Fruit fly (Drosophila melanogaster): ENCODE data around the gene Syx7.

Gene Syx7

dm6 chr3L:21479636-21480035 lies 34.0 kb downstream of the Syx7 start (continued):
- TF ChIP-seq CG5180 (GFP tag; optimal IDR thresholded peaks at IDR 0.05) = peak; percentile 48
- TF ChIP-seq jing (GFP tag; optimal IDR thresholded peaks at IDR 0.05) = peak; percentile 1
- TF ChIP-seq schlank (tag; optimal IDR thresholded peaks at IDR 0.05) = no peak
- 0 out of 2 replicates have a peak, but pooled peaks have one; percentile 36 for TF ChIP-seq Xrp1 (GFP tag; IDR thresholded peaks at IDR 0.05)
- no peak for TF ChIP-seq CG9609 (GFP tag; optimal IDR thresholded peaks at IDR 0.05)
- peak; percentile 23; the same call in 1 of the 2 replicates for TF ChIP-seq bbx (GFP tag; IDR thresholded peaks at IDR 0.05; ENCODE audit: partially characterized antibody)
- TF ChIP-seq Ssrp (tag; optimal IDR thresholded peaks at IDR 0.05) = no peak
- no peak for TF ChIP-seq CG2678 (tag; optimal IDR thresholded peaks at IDR 0.05)
- no peak for TF ChIP-seq wor (GFP tag; IDR thresholded peaks at IDR 0.05)
- no peak for TF ChIP-seq CG8290 (GFP tag; optimal IDR thresholded peaks at IDR 0.05)
- peak in 1 of 2 experiments; percentile 24 for TF ChIP-seq CG8290 (tag; optimal IDR thresholded peaks at IDR 0.05)
- peak; percentile 48; the same call in 1 of the 2 replicates for TF ChIP-seq ara (GFP tag; IDR thresholded peaks at IDR 0.05)
- TF ChIP-seq CG8765 (GFP tag; IDR thresholded peaks at IDR 0.05) = no peak
- TF ChIP-seq sqz (GFP tag; optimal IDR thresholded peaks at IDR 0.05) = peak; percentile 66
- TF ChIP-seq CHES-1-like (GFP tag; optimal IDR thresholded peaks at IDR 0.05) = no peak
- TF ChIP-seq Oaz (GFP tag; IDR thresholded peaks at IDR 0.05) = no peak
- TF ChIP-seq CG12236 (GFP tag; optimal IDR thresholded peaks at IDR 0.05) = no peak
- TF ChIP-seq yki (optimal IDR thresholded peaks at IDR 0.05) = peak; percentile 50
- peak; percentile 9 for TF ChIP-seq CG33557 (GFP tag; optimal IDR thresholded peaks at IDR 0.05)
- peak; percentile 12 for TF ChIP-seq CG2116 (GFP tag; optimal IDR thresholded peaks at IDR 0.05)
- TF ChIP-seq so (GFP tag; IDR thresholded peaks at IDR 0.05) = no peak
- no peak for TF ChIP-seq CG4854 (GFP tag; optimal IDR thresholded peaks at IDR 0.05)
- no peak for TF ChIP-seq zen2 (GFP tag; IDR thresholded peaks at IDR 0.05; ENCODE audit: partially characterized antibody)
- TF ChIP-seq CG15514 (GFP tag; optimal IDR thresholded peaks at IDR 0.05) = peak; percentile 1
- no peak for TF ChIP-seq HmgD (GFP tag; optimal IDR thresholded peaks at IDR 0.05)
- TF ChIP-seq Lpt (GFP tag; optimal IDR thresholded peaks at IDR 0.05) = no peak
- no peak for TF ChIP-seq Doc3 (GFP tag; IDR thresholded peaks at IDR 0.05; ENCODE audit: partially characterized antibody)
- no peak for TF ChIP-seq tap (tag; optimal IDR thresholded peaks at IDR 0.05)
- TF ChIP-seq BEAF-32 (GFP tag; optimal IDR thresholded peaks at IDR 0.05) = no peak
- no peak for TF ChIP-seq klu (GFP tag; IDR thresholded peaks at IDR 0.05)
- no peak for TF ChIP-seq gsb (GFP tag; IDR thresholded peaks at IDR 0.05)
- no peak for TF ChIP-seq Blimp-1 (GFP tag; optimal IDR thresholded peaks at IDR 0.05)
- TF ChIP-seq nom (GFP tag; optimal IDR thresholded peaks at IDR 0.05) = peak; percentile 71
- no peak for TF ChIP-seq caup (GFP tag; optimal IDR thresholded peaks at IDR 0.05; ENCODE audit: severe bottlenecking)
- peak; percentile 3 for TF ChIP-seq CG14710 (tag; optimal IDR thresholded peaks at IDR 0.05)
- TF ChIP-seq ro (GFP tag; IDR thresholded peaks at IDR 0.05) = no peak
- no peak for TF ChIP-seq HmgZ (tag; optimal IDR thresholded peaks at IDR 0.05)
- peak; percentile 18 for TF ChIP-seq CG4328 (GFP tag; optimal IDR thresholded peaks at IDR 0.05)
- no peak for TF ChIP-seq CG7928 (GFP tag; optimal IDR thresholded peaks at IDR 0.05)
- TF ChIP-seq wek (GFP tag; optimal IDR thresholded peaks at IDR 0.05) = peak; percentile 65
- peak; percentile 41 for TF ChIP-seq CG6254 (GFP tag; optimal IDR thresholded peaks at IDR 0.05)
- no peak for TF ChIP-seq CG13424 (tag; optimal IDR thresholded peaks at IDR 0.05)
- TF ChIP-seq zfh1 (GFP tag; IDR thresholded peaks at IDR 0.05) = peak; percentile 62; the same call in 1 of the 3 replicates
- no peak for TF ChIP-seq CG3726 (GFP tag; IDR thresholded peaks at IDR 0.05)
- no peak for TF ChIP-seq CG6272 (GFP tag; IDR thresholded peaks at IDR 0.05)
- TF ChIP-seq MBD-R2 (GFP tag; IDR thresholded peaks at IDR 0.05) = no peak
- TF ChIP-seq CG17568 (GFP tag; optimal IDR thresholded peaks at IDR 0.05) = no peak
- TF ChIP-seq Hand (GFP tag; optimal IDR thresholded peaks at IDR 0.05) = no peak
- TF ChIP-seq zfh2 (GFP tag; optimal IDR thresholded peaks at IDR 0.05) = no peak
- TF ChIP-seq zen (tag; optimal IDR thresholded peaks at IDR 0.05) = no peak
- no peak for TF ChIP-seq Usf (GFP tag; optimal IDR thresholded peaks at IDR 0.05)
